Fruit fly (Drosophila melanogaster) whole organism, embryonic: ENCODE data around the gene Zw.

Experiments
- Abd-B ChIP-seq: fragments of 200-800 bp; sonication (Bioruptor generic); optimal IDR thresholded peaks from 2 replicates; lab custom pipeline; 2018; ENCODE audit warnings: missing biosample characterization, mild to moderate bottlenecking, missing genetic modification characterization, moderate library complexity
- B-H2 ChIP-seq: fragments of 200-800 bp; sonication (Bioruptor generic); optimal IDR thresholded peaks from 2 replicates; lab custom pipeline; 2018; ENCODE audit warnings: missing biosample characterization, mild to moderate bottlenecking, missing genetic modification characterization
- BEAF-32 ChIP-seq: fragments of 200-800 bp; sonication (Bioruptor generic); optimal IDR thresholded peaks from 3 replicates; lab custom pipeline; 2017; ENCODE audit warnings: missing biosample characterization, missing genetic modification characterization, mild to moderate bottlenecking, moderate library complexity, missing genetic modification reagents
- CG10654 ChIP-seq: fragments of 200-800 bp; sonication (Bioruptor generic); optimal IDR thresholded peaks from 2 replicates; lab custom pipeline; 2016; ENCODE audit warnings: missing biosample characterization, missing genetic modification characterization
- CG11398 ChIP-seq: fragments of 200-800 bp; sonication (Bioruptor generic); optimal IDR thresholded peaks from 2 replicates; lab custom pipeline; 2016; ENCODE audit warnings: missing biosample characterization, missing genetic modification characterization
- CG11456 ChIP-seq: fragments of 200-800 bp; sonication (Bioruptor generic); IDR thresholded peaks from 3 replicates; pipeline ENCODE4 v1.3.6; 2022; ENCODE audit warnings: missing biosample characterization, missing genetic modification characterization
- CG11504 ChIP-seq: fragments of 200-800 bp; sonication (Bioruptor generic); optimal IDR thresholded peaks from 3 replicates; lab custom pipeline; 2019; ENCODE audit warnings: missing biosample characterization, mild to moderate bottlenecking, missing genetic modification characterization, moderate library complexity
- CG11695 ChIP-seq: fragments of 200-800 bp; sonication (Bioruptor generic); IDR thresholded peaks from 3 replicates; pipeline ENCODE4 v1.3.6; 2022; ENCODE audit warnings: missing biosample characterization, missing genetic modification characterization
- CG14860 ChIP-seq: fragments of 200-800 bp; sonication (Bioruptor generic); IDR thresholded peaks from 3 replicates; pipeline ENCODE4 v1.3.6; 2022; ENCODE audit warnings: missing biosample characterization, missing genetic modification characterization; ENCODE audit not compliant: partially characterized antibody
- CG18262 ChIP-seq: fragments of 200-800 bp; optimal IDR thresholded peaks from 3 replicates; lab custom pipeline; 2019; ENCODE audit warnings: missing biosample characterization, mild to moderate bottlenecking, missing genetic modification characterization, moderate library complexity
- CG30431 ChIP-seq: fragments of 200-800 bp; sonication (Bioruptor generic); optimal IDR thresholded peaks from 2 replicates; lab custom pipeline; 2017; ENCODE audit warnings: missing biosample characterization, missing genetic modification characterization
- CG3163 ChIP-seq: fragments of 200-800 bp; sonication (Bioruptor generic); optimal IDR thresholded peaks from 3 replicates; lab custom pipeline; 2016; ENCODE audit warnings: missing biosample characterization, missing genetic modification characterization
- CG3995 ChIP-seq: fragments of 200-800 bp; sonication (Bioruptor generic); optimal IDR thresholded peaks from 3 replicates; lab custom pipeline; 2016; ENCODE audit warnings: missing biosample characterization, missing genetic modification characterization
- CG42726 ChIP-seq: fragments of 200-800 bp; sonication (Bioruptor generic); IDR thresholded peaks from 2 replicates; pipeline ENCODE4 v1.3.6; 2022; ENCODE audit warnings: missing biosample characterization, missing genetic modification characterization; ENCODE audit not compliant: partially characterized antibody
- CG6175 ChIP-seq: fragments of 200-800 bp; sonication (Bioruptor generic); IDR thresholded peaks from 3 replicates; pipeline ENCODE4 v1.3.6; 2022; ENCODE audit warnings: missing biosample characterization, missing genetic modification characterization
- CG6854 ChIP-seq: fragments of 200-800 bp; sonication (Bioruptor generic); optimal IDR thresholded peaks from 3 replicates; lab custom pipeline; 2017; ENCODE audit warnings: missing biosample characterization, mild to moderate bottlenecking, missing genetic modification characterization
- CG8359 ChIP-seq: fragments of 200-800 bp; sonication (Bioruptor generic); optimal IDR thresholded peaks from 2 replicates; lab custom pipeline; 2017; ENCODE audit warnings: missing biosample characterization, mild to moderate bottlenecking, missing genetic modification characterization, borderline replicate concordance
- CG8478 ChIP-seq: fragments of >200 bp; optimal IDR thresholded peaks from 2 replicates; lab custom pipeline; 2018
- CG9932 ChIP-seq: fragments of 200-800 bp; sonication (Bioruptor generic); IDR thresholded peaks from 2 replicates; pipeline ENCODE4 v1.3.6; 2022; ENCODE audit warnings: missing biosample characterization, missing genetic modification characterization
- D19A ChIP-seq: fragments of 200-800 bp; optimal IDR thresholded peaks from 3 replicates; lab custom pipeline; 2019; ENCODE audit warnings: missing biosample characterization, mild to moderate bottlenecking, missing genetic modification characterization, moderate library complexity
- Dip2 ChIP-seq: fragments of 200-800 bp; sonication (Bioruptor generic); IDR thresholded peaks from 2 replicates; pipeline ENCODE4 v1.3.6; 2022; ENCODE audit warnings: missing biosample characterization, missing genetic modification characterization
- Fer2 ChIP-seq: fragments of 200-800 bp; sonication (Bioruptor generic); optimal IDR thresholded peaks from 2 replicates; lab custom pipeline; 2018; ENCODE audit warnings: missing biosample characterization, mild to moderate bottlenecking, missing genetic modification characterization, moderate library complexity
- GATAe ChIP-seq: fragments of 200-800 bp; sonication (Bioruptor generic); conservative IDR thresholded peaks from 2 replicates; pipeline ENCODE4 v1.3.6; 2022; ENCODE audit warnings: missing biosample characterization, missing genetic modification characterization
- Gsc ChIP-seq: fragments of 200-800 bp; sonication (Bioruptor generic); IDR thresholded peaks from 2 replicates; pipeline ENCODE4 v1.3.6; 2022; ENCODE audit warnings: missing biosample characterization, missing genetic modification characterization
- Hmx ChIP-seq: fragments of 200-800 bp; sonication (Bioruptor generic); optimal IDR thresholded peaks from 2 replicates; lab custom pipeline; 2016; ENCODE audit warnings: missing biosample characterization, missing genetic modification characterization
- Meics ChIP-seq: fragments of 200-800 bp; sonication (Bioruptor generic); optimal IDR thresholded peaks from 2 replicates; lab custom pipeline; 2017; ENCODE audit warnings: missing biosample characterization, mild to moderate bottlenecking, missing genetic modification characterization
- Side ChIP-seq: fragments of 200-800 bp; sonication (Bioruptor generic); optimal IDR thresholded peaks from 2 replicates; lab custom pipeline; 2016; ENCODE audit warnings: missing biosample characterization, missing genetic modification characterization
- TFAM ChIP-seq: fragments of 200-800 bp; sonication (Bioruptor generic); optimal IDR thresholded peaks from 2 replicates; lab custom pipeline; 2017; ENCODE audit warnings: missing biosample characterization, missing genetic modification characterization, inconsistent platforms
- Xrp1 ChIP-seq: fragments of 200-800 bp; sonication (Bioruptor generic); IDR thresholded peaks from 2 replicates; pipeline ENCODE4 v1.3.6; 2022; ENCODE audit warnings: missing biosample characterization, missing genetic modification characterization
- chn ChIP-seq: fragments of 200-800 bp; sonication (Bioruptor generic); optimal IDR thresholded peaks from 2 replicates; lab custom pipeline; 2016; ENCODE audit warnings: missing biosample characterization, missing genetic modification characterization
- crc ChIP-seq: fragments of 200-800 bp; sonication (Bioruptor generic); optimal IDR thresholded peaks from 2 replicates; lab custom pipeline; 2016; ENCODE audit warnings: missing biosample characterization, missing genetic modification characterization
- dati ChIP-seq: fragments of 200-800 bp; sonication (Bioruptor generic); IDR thresholded peaks from 2 replicates; pipeline ENCODE4 v1.3.6; 2022; ENCODE audit warnings: missing biosample characterization, missing genetic modification characterization
- gcm2 ChIP-seq: fragments of 200-800 bp; sonication (Bioruptor generic); optimal IDR thresholded peaks from 2 replicates; lab custom pipeline; 2016; ENCODE audit warnings: missing biosample characterization, missing genetic modification characterization
- gsb ChIP-seq: fragments of 200-800 bp; sonication (Bioruptor generic); IDR thresholded peaks from 2 replicates; pipeline ENCODE4 v1.3.6; 2022; ENCODE audit warnings: missing biosample characterization, missing genetic modification characterization
- jing ChIP-seq: fragments of 200-800 bp; sonication (Bioruptor generic); optimal IDR thresholded peaks from 2 replicates; lab custom pipeline; 2018; ENCODE audit warnings: missing biosample characterization, mild to moderate bottlenecking, missing genetic modification characterization
- knrl ChIP-seq: fragments of 200-800 bp; sonication (Bioruptor generic); IDR thresholded peaks from 3 replicates; pipeline ENCODE4 v1.3.6; 2022; ENCODE audit warnings: missing biosample characterization, missing genetic modification characterization; ENCODE audit not compliant: partially characterized antibody
- lbe ChIP-seq: fragments of 200-800 bp; sonication (Bioruptor generic); optimal IDR thresholded peaks from 2 replicates; lab custom pipeline; 2016; ENCODE audit warnings: missing biosample characterization, mild to moderate bottlenecking, missing genetic modification characterization
- lov ChIP-seq, 2 experiments: fragments of 200-800 bp in 1 of 2; fragments of >200 bp in 1 of 2; sonication (Bioruptor generic) in 1 of 2; IDR thresholded peaks in 1 of 2; optimal IDR thresholded peaks in 1 of 2; 2 replicates in 1 of 2; 3 replicates in 1 of 2; pipeline versions ENCODE4 v1.3.6 to Lab custom; 2017 to 2022; ENCODE audit warnings: missing biosample characterization in 1 of 2, missing genetic modification characterization in 1 of 2
- maf-S ChIP-seq: fragments of 200-800 bp; sonication (Bioruptor generic); optimal IDR thresholded peaks from 2 replicates; lab custom pipeline; 2016; ENCODE audit warnings: missing biosample characterization, missing genetic modification characterization
- nau ChIP-seq: fragments of 200-800 bp; sonication (Bioruptor generic); optimal IDR thresholded peaks from 3 replicates; lab custom pipeline; 2017; ENCODE audit warnings: missing biosample characterization, mild to moderate bottlenecking, missing genetic modification characterization, missing genetic modification reagents
- nerfin-1 ChIP-seq: fragments of 200-800 bp; sonication (Bioruptor generic); optimal IDR thresholded peaks from 3 replicates; lab custom pipeline; 2019; ENCODE audit warnings: missing biosample characterization, mild to moderate bottlenecking, missing genetic modification characterization, moderate library complexity
- sisA ChIP-seq: fragments of 200-800 bp; sonication (Bioruptor generic); IDR thresholded peaks from 2 replicates; pipeline ENCODE4 v1.3.6; 2022; ENCODE audit warnings: missing biosample characterization, missing genetic modification characterization
- ssp ChIP-seq: fragments of 200-800 bp; sonication (Bioruptor generic); IDR thresholded peaks from 2 replicates; pipeline ENCODE4 v1.3.6; 2022; ENCODE audit warnings: missing biosample characterization, missing genetic modification characterization
- stc ChIP-seq: fragments of 200-800 bp; sonication (Bioruptor generic); IDR thresholded peaks from 2 replicates; pipeline ENCODE4 v1.3.6; 2022; ENCODE audit warnings: missing biosample characterization, missing genetic modification characterization
- tin ChIP-seq: fragments of 200-800 bp; sonication (Bioruptor generic); optimal IDR thresholded peaks from 3 replicates; lab custom pipeline; 2016; ENCODE audit warnings: missing biosample characterization, missing genetic modification characterization
- tup ChIP-seq: fragments of 200-800 bp; sonication (Bioruptor generic); optimal IDR thresholded peaks from 2 replicates; lab custom pipeline; 2016; ENCODE audit warnings: missing biosample characterization, mild to moderate bottlenecking, missing genetic modification characterization, moderate library complexity
- unc-4 ChIP-seq: fragments of 200-800 bp; sonication (Bioruptor generic); IDR thresholded peaks from 2 replicates; pipeline ENCODE4 v1.3.6; 2022; ENCODE audit warnings: missing biosample characterization, missing genetic modification characterization; ENCODE audit not compliant: partially characterized antibody
- usp ChIP-seq: fragments of >200 bp; optimal IDR thresholded peaks from 2 replicates; lab custom pipeline; 2017; ENCODE audit warnings: missing biosample characterization, missing genetic modification characterization
- yki ChIP-seq: fragments of >200 bp; optimal IDR thresholded peaks from 3 replicates; lab custom pipeline; 2018
- zen2 ChIP-seq: fragments of 200-800 bp; sonication (Bioruptor generic); IDR thresholded peaks from 3 replicates; pipeline ENCODE4 v1.3.6; 2022; ENCODE audit warnings: missing biosample characterization, missing genetic modification characterization; ENCODE audit not compliant: partially characterized antibody

The Zw gene

dm6 chrX:19651757-19652419, 15.2 kb upstream of the Zw start, which contains the start of the genes Ranbp21 and Elys (continued):
- no peak for TF ChIP-seq CG14860 (GFP tag; lab: Robert Waterston, UW)
- no peak for TF ChIP-seq CG6175 (GFP tag; lab: Robert Waterston, UW)
- TF ChIP-seq gcm2 (GFP tag; lab: Kevin White, UChicago) = no peak
- TF ChIP-seq lov (optimal IDR thresholded peaks at IDR 0.05; lab: Kevin White, UChicago) = no peak
- no peak for TF ChIP-seq lov (GFP tag; IDR thresholded peaks at IDR 0.05; lab: Robert Waterston, UW)
- peak; percentile 21 for TF ChIP-seq CG3163
- TF ChIP-seq TFAM (GFP tag; lab: Kevin White, UChicago) = no peak
- peak; percentile 48 for TF ChIP-seq CG11398 (GFP tag; lab: Kevin White, UChicago)
- TF ChIP-seq Gsc (GFP tag; lab: Robert Waterston, UW) = no peak
- peak; percentile 47 for TF ChIP-seq ssp
- peak; percentile 46; the same call in 1 of the 3 replicates for TF ChIP-seq CG11695 (GFP tag; lab: Robert Waterston, UW)
- TF ChIP-seq jing (GFP tag; lab: Kevin White, UChicago) = no peak
- TF ChIP-seq nau (GFP tag; lab: Kevin White, UChicago) = no peak
- peak; percentile 47; the same call in 1 of the 2 replicates for TF ChIP-seq stc
- TF ChIP-seq lbe (GFP tag; lab: Kevin White, UChicago) = no peak
- peak; percentile 74 for TF ChIP-seq BEAF-32 (GFP tag; lab: Kevin White, UChicago)
- no peak for TF ChIP-seq Meics (GFP tag; lab: Kevin White, UChicago)
- peak; percentile 43 for TF ChIP-seq maf-S (GFP tag; lab: Kevin White, UChicago)
- peak; percentile 66 for TF ChIP-seq CG9932
- TF ChIP-seq CG42726 (GFP tag; lab: Robert Waterston, UW) = no peak
- TF ChIP-seq Hmx = no peak
- TF ChIP-seq unc-4 (GFP tag; lab: Robert Waterston, UW) = peak; percentile 44; the same call in 1 of the 2 replicates
- no peak for TF ChIP-seq CG8359
- TF ChIP-seq CG18262 (tag; lab: Kevin White, UChicago) = no peak
- TF ChIP-seq CG3995 (GFP tag; lab: Kevin White, UChicago) = no peak
- peak; percentile 48 for TF ChIP-seq tin (GFP tag; lab: Kevin White, UChicago)
- TF ChIP-seq Fer2 (tag; lab: Kevin White, UChicago) = no peak
- no peak for TF ChIP-seq yki (lab: Kevin White, UChicago)
- peak; percentile 59 for TF ChIP-seq chn
- TF ChIP-seq zen2 (GFP tag; lab: Robert Waterston, UW) = no peak
- no peak for TF ChIP-seq D19A (tag; lab: Kevin White, UChicago)
- peak; percentile 66 for TF ChIP-seq sisA (GFP tag; lab: Robert Waterston, UW)
- no peak for TF ChIP-seq GATAe (GFP tag; lab: Robert Waterston, UW)
- no peak for TF ChIP-seq Dip2 (GFP tag; lab: Robert Waterston, UW)
- no peak for TF ChIP-seq CG6854 (GFP tag; lab: Kevin White, UChicago)
- TF ChIP-seq Xrp1 (GFP tag; lab: Robert Waterston, UW) = peak; percentile 60
- no peak for TF ChIP-seq usp
- TF ChIP-seq nerfin-1 (tag; lab: Kevin White, UChicago) = no peak
- no peak for TF ChIP-seq B-H2 (GFP tag; lab: Kevin White, UChicago)
- no peak for TF ChIP-seq gsb (GFP tag; lab: Robert Waterston, UW)
- no peak for TF ChIP-seq dati (GFP tag; lab: Robert Waterston, UW)
- TF ChIP-seq Side (GFP tag; lab: Kevin White, UChicago) = peak; percentile 43
- TF ChIP-seq CG30431 (GFP tag; lab: Kevin White, UChicago) = peak; percentile 15
- TF ChIP-seq tup (GFP tag; lab: Kevin White, UChicago) = peak; percentile 33
- TF ChIP-seq Abd-B = peak; percentile 37
- TF ChIP-seq knrl = peak; percentile 61
- peak; percentile 55; the same call in 1 of the 3 replicates for TF ChIP-seq CG11456 (GFP tag; lab: Robert Waterston, UW)
- peak; percentile 37 for TF ChIP-seq crc (GFP tag; lab: Kevin White, UChicago)
- no peak for TF ChIP-seq CG10654 (GFP tag; lab: Kevin White, UChicago)
- TF ChIP-seq CG11504 (tag; lab: Kevin White, UChicago) = no peak
- no peak for TF ChIP-seq CG8478
